Fruit fly (Drosophila melanogaster): ENCODE data around the gene Gagr.

DNA sequence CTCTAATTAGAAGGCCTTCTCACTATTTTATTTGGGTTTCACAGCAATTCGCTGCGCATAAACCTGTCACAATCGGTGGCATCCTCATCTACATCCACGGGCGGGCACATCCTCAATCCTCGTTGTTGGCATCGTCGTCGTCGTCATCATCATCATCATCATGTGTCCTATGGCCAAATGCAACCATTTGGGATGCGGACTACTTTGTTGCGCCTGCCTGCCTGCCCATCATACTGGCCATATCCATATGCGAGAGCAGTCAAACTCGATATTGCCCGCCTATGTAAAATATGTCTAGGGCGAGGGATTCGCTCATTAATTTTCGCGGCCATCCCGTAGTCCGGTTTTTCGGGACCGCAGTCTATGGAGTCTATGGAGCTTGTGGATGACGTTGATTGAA, 42.9 kb downstream of the Gagr start:
- TF ChIP-seq Crg-1 (GFP tag; optimal IDR thresholded peaks at IDR 0.05) (no peak), CG1620 (GFP tag; optimal IDR thresholded peaks at IDR 0.05) (no peak), cnc (optimal IDR thresholded peaks at IDR 0.05) (no peak), CG14711 (tag; optimal IDR thresholded peaks at IDR 0.05) (no peak), pad (GFP tag; optimal IDR thresholded peaks at IDR 0.05) (no peak), kay (GFP tag; ENCODE audit: borderline replicate concordance) (no peak), toe (GFP tag; optimal IDR thresholded peaks at IDR 0.05) (no peak)

Measured in whole organism, adult.